Worm (Caenorhabditis elegans) whole organism, early embryonic: ENCODE measurements around the gene F11A5.9.

Experiments used
- F13C5.2 ChIP-seq: sonication (generic microtip); optimal IDR thresholded peaks from 2 replicates; lab custom pipeline; 2017; ENCODE audit warnings: mild to moderate bottlenecking, missing genetic modification characterization, inconsistent platforms, missing compliant biosample characterization
- ama-1 ChIP-seq: fragments of 150-350 bp; optimal IDR thresholded peaks from 2 replicates; lab custom pipeline; 2014
- ceh-36 ChIP-seq: sonication (generic microtip); optimal IDR thresholded peaks from 2 replicates; lab custom pipeline; 2016; ENCODE audit warnings: missing genetic modification characterization, inconsistent platforms, missing compliant biosample characterization
- ets-7 ChIP-seq: sonication (generic microtip); optimal IDR thresholded peaks from 2 replicates; lab custom pipeline; 2016; ENCODE audit warnings: missing genotype, missing genetic modification characterization, missing compliant biosample characterization
- scrt-1 ChIP-seq: fragments of 200-800 bp; sonication (Bioruptor generic); IDR thresholded peaks from 2 replicates; pipeline ENCODE4 v1.3.6; 2022; ENCODE audit warnings: missing genetic modification characterization, missing compliant biosample characterization

DNA sequence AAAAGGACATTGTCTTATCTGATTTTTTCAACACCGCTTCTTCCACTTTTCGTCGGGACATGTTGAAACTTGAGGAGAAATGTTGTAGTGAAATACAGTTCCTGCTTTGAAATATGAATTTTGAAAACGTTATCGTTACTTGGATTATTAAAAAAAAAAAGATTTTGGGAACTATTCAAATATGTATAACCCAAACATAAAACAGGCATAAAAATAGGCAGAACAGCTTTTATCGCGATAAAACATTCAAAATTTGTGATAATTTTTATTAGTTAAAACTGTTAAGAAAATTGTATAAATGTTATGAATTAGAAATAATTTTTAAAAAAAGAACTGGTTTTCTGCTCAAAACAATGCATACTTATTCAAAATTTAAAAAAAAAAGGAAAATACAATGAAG is 41.7 kb downstream of the F11A5.9 start, which contains the start of gene bgnt-1.3:
- TF ChIP-seq F13C5.2 (tag; lab: Kevin White, UChicago) (no peak), ceh-36 (tag; lab: Kevin White, UChicago) (no peak), ama-1 (lab: Kevin White, UChicago) (no peak), scrt-1 (GFP tag; lab: Robert Waterston, UW) (no peak), ets-7 (tag; lab: Kevin White, UChicago) (no peak)
